ENCODE assay signal across 3 worm cellular contexts in the genomic region with DNA sequence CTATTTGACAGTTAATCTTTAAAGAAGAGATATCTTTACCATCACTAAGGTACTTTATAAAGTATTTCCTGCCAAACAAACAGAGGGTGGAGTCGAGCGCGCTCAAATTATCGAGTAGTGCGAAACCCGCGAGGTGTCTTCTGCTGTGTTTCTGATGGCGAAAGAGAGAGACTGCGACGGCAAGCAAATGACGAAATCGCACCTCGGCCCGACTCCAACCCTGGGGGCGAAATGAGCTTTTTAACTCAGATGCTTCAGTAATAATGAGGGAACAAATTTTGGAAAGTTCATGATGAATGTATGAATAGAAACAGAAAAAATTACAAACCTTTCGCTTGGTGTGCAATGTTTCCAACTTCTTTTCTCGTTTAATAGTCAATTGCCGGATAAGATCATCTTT.
TF ChIP-seq lines count a peak whose summit lies in the region.

No protein-coding gene starts in this region.

TF ChIP-seq in whole organism, L1 larva, 84 proteins besides CTCF, POLR2A, EP300 and RAD21 (continued from another document and continues in another):
- TF ChIP-seq sox-4 (tag; optimal IDR thresholded peaks at IDR 0.05; lab: Kevin White, UChicago) (no peak), lir-3 (tag; optimal IDR thresholded peaks at IDR 0.05; lab: Kevin White, UChicago; ENCODE audit: poor library complexity) (no peak), skn-1 (tag; optimal IDR thresholded peaks at IDR 0.05; lab: Kevin White, UChicago) (peak; percentile 67), lin-14 (GFP tag; optimal IDR thresholded peaks at IDR 0.05; lab: Kevin White, UChicago) (peak; percentile 82), C04F5.9 (tag; optimal IDR thresholded peaks at IDR 0.05; lab: Kevin White, UChicago) (no peak), ces-1 (GFP tag; optimal IDR thresholded peaks at IDR 0.05; lab: Kevin White, UChicago) (no peak), pax-3 (tag; optimal IDR thresholded peaks at IDR 0.05; lab: Kevin White, UChicago) (peak; percentile 39), nhr-85 (tag; lab: Kevin White, UChicago) (peak; percentile 92), jun-1 (tag; optimal IDR thresholded peaks at IDR 0.05; lab: Kevin White, UChicago) (no peak), nhr-84 (tag; optimal IDR thresholded peaks at IDR 0.05; lab: Kevin White, UChicago) (no peak), irx-1 (tag; optimal IDR thresholded peaks at IDR 0.05; lab: Kevin White, UChicago) (no peak), fos-1 (tag; optimal IDR thresholded peaks at IDR 0.05; lab: Kevin White, UChicago) (peak; percentile 41), lin-39 (tag; optimal IDR thresholded peaks at IDR 0.05; lab: Kevin White, UChicago) (peak; percentile 48), nhr-47 (tag; optimal IDR thresholded peaks at IDR 0.05; lab: Kevin White, UChicago) (peak; percentile 84), mdl-1 (tag; optimal IDR thresholded peaks at IDR 0.05; lab: Kevin White, UChicago) (no peak), nhr-19 (GFP tag; conservative IDR thresholded peaks at IDR 0.05; lab: Robert Waterston, UW) (peak; percentile 85), C34B4.2 (tag; optimal IDR thresholded peaks at IDR 0.05; lab: Kevin White, UChicago) (no peak), swsn-7 (tag; optimal IDR thresholded peaks at IDR 0.05; lab: Kevin White, UChicago) (peak; percentile 78), snpc-4 (tag; optimal IDR thresholded peaks at IDR 0.05; lab: Kevin White, UChicago) (peak; percentile 98), efl-1 (optimal IDR thresholded peaks at IDR 0.05; lab: Kevin White, UChicago) (peak; percentile 62 to 70), efl-1 (GFP tag; optimal IDR thresholded peaks at IDR 0.05 in 1 of 2; lab: Kevin White, UChicago) (peak; percentile 23 to 95), isw-1 (GFP tag; IDR thresholded peaks at IDR 0.05; lab: Robert Waterston, UW) (peak; percentile 11; the same call in 1 of the 2 replicates), xbp-1 (tag; optimal IDR thresholded peaks at IDR 0.05; lab: Kevin White, UChicago) (peak; percentile 63), ceh-63 (GFP tag; optimal IDR thresholded peaks at IDR 0.05; lab: Kevin White, UChicago) (no peak), nhr-90 (tag; optimal IDR thresholded peaks at IDR 0.05; lab: Kevin White, UChicago; ENCODE audit: poor library complexity) (peak; percentile 85), fkh-4 (tag; optimal IDR thresholded peaks at IDR 0.05; lab: Kevin White, UChicago; ENCODE audit: borderline replicate concordance) (no peak), aly-2 (tag; optimal IDR thresholded peaks at IDR 0.05; lab: Kevin White, UChicago) (peak; percentile 43), egl-13 (tag; optimal IDR thresholded peaks at IDR 0.05; lab: Kevin White, UChicago) (no peak), ceh-88 (GFP tag; IDR thresholded peaks at IDR 0.05; lab: Robert Waterston, UW) (no peak), sptf-1 (tag; optimal IDR thresholded peaks at IDR 0.05; lab: Kevin White, UChicago) (no peak), mab-9 (GFP tag; IDR thresholded peaks at IDR 0.05; lab: Robert Waterston, UW) (peak; percentile 38; the same call in 1 of the 2 replicates), nhr-76 (tag; optimal IDR thresholded peaks at IDR 0.05; lab: Kevin White, UChicago) (no peak), ceh-82 (tag; optimal IDR thresholded peaks at IDR 0.05; lab: Kevin White, UChicago) (peak; percentile 69 to 83 (median 74)), tbx-2 (tag; optimal IDR thresholded peaks at IDR 0.05; lab: Kevin White, UChicago) (peak; percentile 51), fkh-10 (GFP tag; optimal IDR thresholded peaks at IDR 0.05; lab: Kevin White, UChicago) (no peak), elt-3 (tag; optimal IDR thresholded peaks at IDR 0.05; lab: Kevin White, UChicago) (peak in 4 of 6 experiments; percentile 4 to 41 (median 32)), nhr-11 (tag; optimal IDR thresholded peaks at IDR 0.05; lab: Kevin White, UChicago) (no peak), nhr-12 (tag; optimal IDR thresholded peaks at IDR 0.05; lab: Kevin White, UChicago) (no peak), egl-27 (tag; optimal IDR thresholded peaks at IDR 0.05; lab: Kevin White, UChicago) (peak in 1 of 2 experiments; percentile 6), ets-5 (GFP tag; IDR thresholded peaks at IDR 0.05; lab: Robert Waterston, UW) (no peak), nhr-237 (tag; optimal IDR thresholded peaks at IDR 0.05; lab: Kevin White, UChicago) (no peak), fkh-8 (tag; optimal IDR thresholded peaks at IDR 0.05; lab: Kevin White, UChicago) (peak; percentile 42)

TF ChIP-seq in whole organism, L2 larva, 48 proteins besides CTCF, POLR2A, EP300 and RAD21 (continued from another document):
- TF ChIP-seq ZK546.5 (tag; optimal IDR thresholded peaks at IDR 0.05; lab: Kevin White, UChicago) (no peak), aly-2 (tag; optimal IDR thresholded peaks at IDR 0.05; lab: Kevin White, UChicago) (no peak), lsy-2 (tag; optimal IDR thresholded peaks at IDR 0.05; lab: Kevin White, UChicago) (peak; percentile 51), dmd-4 (tag; optimal IDR thresholded peaks at IDR 0.05; lab: Kevin White, UChicago) (no peak), sma-9 (GFP tag; optimal IDR thresholded peaks at IDR 0.05; lab: Kevin White, UChicago) (peak; percentile 67), sma-9 (tag; optimal IDR thresholded peaks at IDR 0.05; lab: Kevin White, UChicago) (no peak), ztf-4 (tag; optimal IDR thresholded peaks at IDR 0.05; lab: Kevin White, UChicago) (no peak), egl-27 (tag; optimal IDR thresholded peaks at IDR 0.05; lab: Kevin White, UChicago) (peak; percentile 63), lin-11 (tag; optimal IDR thresholded peaks at IDR 0.05; lab: Kevin White, UChicago) (no peak), unc-39 (tag; optimal IDR thresholded peaks at IDR 0.05; lab: Kevin White, UChicago) (no peak), nhr-6 (tag; optimal IDR thresholded peaks at IDR 0.05; lab: Kevin White, UChicago) (no peak), elt-1 (tag; optimal IDR thresholded peaks at IDR 0.05; lab: Kevin White, UChicago) (no peak), sma-3 (GFP tag; optimal IDR thresholded peaks at IDR 0.05; lab: Kevin White, UChicago) (peak; percentile 84), skn-1 (tag; optimal IDR thresholded peaks at IDR 0.05; lab: Kevin White, UChicago) (peak; percentile 14), gmeb-1 (tag; optimal IDR thresholded peaks at IDR 0.05; lab: Kevin White, UChicago) (peak; percentile 74), Y55F3AM.14 (GFP tag; optimal IDR thresholded peaks at IDR 0.05; lab: Kevin White, UChicago) (no peak)

TF ChIP-seq in whole organism, L4 larva, 104 proteins besides CTCF, POLR2A, EP300 and RAD21 (continued from another document):
- peak; percentile 23 for TF ChIP-seq rbr-2 (tag; optimal IDR thresholded peaks at IDR 0.05; lab: Kevin White, UChicago)
- no peak for TF ChIP-seq Y75B8A.6 (GFP tag; IDR thresholded peaks at IDR 0.05; lab: Robert Waterston, UW)
- TF ChIP-seq attf-4 (tag; optimal IDR thresholded peaks at IDR 0.05; lab: Kevin White, UChicago) = no peak
- TF ChIP-seq mep-1 (tag; optimal IDR thresholded peaks at IDR 0.05; lab: Kevin White, UChicago) = peak; percentile 75
- 0 out of 2 replicates have a peak, but pooled peaks have one; percentile 53 for TF ChIP-seq hmg-1.1 (GFP tag; IDR thresholded peaks at IDR 0.05; lab: Robert Waterston, UW)
- TF ChIP-seq mdt-29 (GFP tag; IDR thresholded peaks at IDR 0.05; lab: Robert Waterston, UW) = no peak
- peak in 1 of 2 experiments; percentile 71 for TF ChIP-seq lsy-2 (tag; optimal IDR thresholded peaks at IDR 0.05; lab: Kevin White, UChicago)
- TF ChIP-seq ZK337.2 (GFP tag; IDR thresholded peaks at IDR 0.05; lab: Robert Waterston, UW) = no peak
- peak; percentile 62 for TF ChIP-seq T26A8.4 (GFP tag; IDR thresholded peaks at IDR 0.05; lab: Robert Waterston, UW)
